Worm (Caenorhabditis elegans): Measurements from ENCODE around the gene mam-1.

DNA sequence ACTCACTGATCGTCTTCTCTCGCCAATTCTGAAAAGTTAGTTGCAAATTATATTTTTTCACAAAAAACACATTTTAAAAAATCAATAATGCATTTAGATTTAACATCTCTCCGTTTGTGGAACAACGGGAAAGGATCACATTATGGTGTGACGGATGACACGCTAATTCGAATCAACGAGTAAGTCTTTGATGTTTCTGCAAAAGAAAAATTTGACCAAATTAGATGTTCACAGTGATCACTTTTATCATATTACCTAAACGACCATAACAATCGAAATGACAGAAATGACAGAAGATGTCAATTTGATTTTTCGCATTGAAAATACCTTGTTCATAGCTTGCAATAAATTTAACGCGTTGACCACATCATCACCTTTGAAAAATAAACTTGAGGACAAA is 26.8 kb downstream of the mam-1 start:
- no peak for TF ChIP-seq med-1 (GFP tag; optimal IDR thresholded peaks at IDR 0.05; ENCODE audit: insufficient read depth)
- no peak for TF ChIP-seq tab-1 (GFP tag; IDR thresholded peaks at IDR 0.05)
